Fruit fly (Drosophila melanogaster): ENCODE data around the gene Mrm2.

Mrm2 gene

dm6 chr3R:19836687-19837086, 24.7 kb upstream of the Mrm2 start, which contains the start of gene bnl:
Gene bnl, minus strand, starts transcription at chr3R:19836817.
- no peak for TF ChIP-seq Eip93F (GFP tag; optimal IDR thresholded peaks at IDR 0.05)
- TF ChIP-seq Lpt (GFP tag; optimal IDR thresholded peaks at IDR 0.05) = no peak
- peak; percentile 35 for TF ChIP-seq Met (GFP tag; optimal IDR thresholded peaks at IDR 0.05)
- TF ChIP-seq eg (GFP tag; IDR thresholded peaks at IDR 0.05) = peak; percentile 82
- peak; percentile 64 for TF ChIP-seq CG15336 (GFP tag; IDR thresholded peaks at IDR 0.05)
- peak; percentile 68 for TF ChIP-seq net (GFP tag; optimal IDR thresholded peaks at IDR 0.05)
- peak; percentile 6 for TF ChIP-seq OdsH (GFP tag; optimal IDR thresholded peaks at IDR 0.05)
- TF ChIP-seq Sox102F (GFP tag; optimal IDR thresholded peaks at IDR 0.05) = peak; percentile 69
- no peak for TF ChIP-seq CG3032 (tag; optimal IDR thresholded peaks at IDR 0.05)
- TF ChIP-seq cyc (GFP tag; optimal IDR thresholded peaks at IDR 0.05) = no peak
- TF ChIP-seq Eip78C (GFP tag) = peak; percentile 82
- no peak for TF ChIP-seq CG4318 (GFP tag; optimal IDR thresholded peaks at IDR 0.05)
- peak; percentile 80 for TF ChIP-seq CG6163 (GFP tag; IDR thresholded peaks at IDR 0.05)
- peak; percentile 34 for TF ChIP-seq CG32006 (GFP tag; optimal IDR thresholded peaks at IDR 0.05)
- TF ChIP-seq svp (GFP tag) = peak; percentile 80
- TF ChIP-seq fkh (GFP tag; optimal IDR thresholded peaks at IDR 0.05) = peak; percentile 57
- TF ChIP-seq fd85E (GFP tag; optimal IDR thresholded peaks at IDR 0.05) = no peak
- TF ChIP-seq CG10669 (GFP tag; optimal IDR thresholded peaks at IDR 0.05) = peak; percentile 45
- peak; percentile 28 for TF ChIP-seq pdm3 (GFP tag; optimal IDR thresholded peaks at IDR 0.05)
- TF ChIP-seq CG10631 (GFP tag; optimal IDR thresholded peaks at IDR 0.05) = no peak
- TF ChIP-seq dac (GFP tag; optimal IDR thresholded peaks at IDR 0.05) = no peak
- TF ChIP-seq Eip75B (GFP tag; optimal IDR thresholded peaks at IDR 0.05) = peak; percentile 20
- TF ChIP-seq Ets21C (GFP tag; optimal IDR thresholded peaks at IDR 0.05) = no peak
- TF ChIP-seq Sox14 (GFP tag; optimal IDR thresholded peaks at IDR 0.05) = peak; percentile 46
- peak; percentile 6 for TF ChIP-seq CG11762 (GFP tag; optimal IDR thresholded peaks at IDR 0.05; ENCODE audit: insufficient read depth)
- TF ChIP-seq CG1621 (tag; optimal IDR thresholded peaks at IDR 0.05) = no peak
- peak; percentile 67 for TF ChIP-seq CG3919 (GFP tag; optimal IDR thresholded peaks at IDR 0.05)
- TF ChIP-seq salr (GFP tag; optimal IDR thresholded peaks at IDR 0.05) = peak in 1 of 2 experiments; percentile 22
- no peak for TF ChIP-seq Hr38 (GFP tag; optimal IDR thresholded peaks at IDR 0.05)
- TF ChIP-seq topi (GFP tag; optimal IDR thresholded peaks at IDR 0.05) = peak; percentile 47
- TF ChIP-seq CG6792 (GFP tag; optimal IDR thresholded peaks at IDR 0.05) = no peak
- TF ChIP-seq CG6854 (GFP tag; optimal IDR thresholded peaks at IDR 0.05) = no peak
- TF ChIP-seq CG7368 (GFP tag; optimal IDR thresholded peaks at IDR 0.05) = peak; percentile 52
- TF ChIP-seq lz (GFP tag; optimal IDR thresholded peaks at IDR 0.05) = no peak
- TF ChIP-seq vri (GFP tag; optimal IDR thresholded peaks at IDR 0.05) = peak; percentile 51
- peak; percentile 18 for TF ChIP-seq CG8632 (GFP tag; optimal IDR thresholded peaks at IDR 0.05)
- TF ChIP-seq CG6808 (GFP tag; optimal IDR thresholded peaks at IDR 0.05) = no peak
- 0 out of 2 replicates have a peak, but pooled peaks have one; percentile 16 for TF ChIP-seq Gug (GFP tag; IDR thresholded peaks at IDR 0.05)
- peak; percentile 64 for TF ChIP-seq CG9139 (GFP tag; optimal IDR thresholded peaks at IDR 0.05)
- no peak for TF ChIP-seq fd59A (GFP tag; optimal IDR thresholded peaks at IDR 0.05)
- TF ChIP-seq esn (GFP tag; optimal IDR thresholded peaks at IDR 0.05) = peak; percentile 38
- TF ChIP-seq Hr4 (GFP tag; optimal IDR thresholded peaks at IDR 0.05) = no peak
- TF ChIP-seq CG34406 (GFP tag; optimal IDR thresholded peaks at IDR 0.05) = no peak
- no peak for TF ChIP-seq CG11902 (GFP tag; optimal IDR thresholded peaks at IDR 0.05)
- TF ChIP-seq CG6276 (GFP tag; optimal IDR thresholded peaks at IDR 0.05) = peak; percentile 54
- no peak for TF ChIP-seq acj6 (GFP tag; optimal IDR thresholded peaks at IDR 0.05)
- TF ChIP-seq CG11294 (GFP tag; IDR thresholded peaks at IDR 0.05) = no peak; the same call in 1 of the 2 replicates
- TF ChIP-seq achi (GFP tag; optimal IDR thresholded peaks at IDR 0.05) = peak; percentile 42
- TF ChIP-seq CG16779 (tag; optimal IDR thresholded peaks at IDR 0.05) = peak; percentile 31
- TF ChIP-seq CG8119 (GFP tag; IDR thresholded peaks at IDR 0.05) = peak; percentile 61; the same call in 1 of the 3 replicates
- no peak for TF ChIP-seq Hr39 (GFP tag; optimal IDR thresholded peaks at IDR 0.05)
- TF ChIP-seq CG31627 (GFP tag; optimal IDR thresholded peaks at IDR 0.05) = no peak
- no peak for TF ChIP-seq Sox15 (GFP tag; optimal IDR thresholded peaks at IDR 0.05)

Data from whole organism, prepupa.